Worm (Caenorhabditis elegans): ENCODE measurements around the gene H25K10.2.

DNA sequence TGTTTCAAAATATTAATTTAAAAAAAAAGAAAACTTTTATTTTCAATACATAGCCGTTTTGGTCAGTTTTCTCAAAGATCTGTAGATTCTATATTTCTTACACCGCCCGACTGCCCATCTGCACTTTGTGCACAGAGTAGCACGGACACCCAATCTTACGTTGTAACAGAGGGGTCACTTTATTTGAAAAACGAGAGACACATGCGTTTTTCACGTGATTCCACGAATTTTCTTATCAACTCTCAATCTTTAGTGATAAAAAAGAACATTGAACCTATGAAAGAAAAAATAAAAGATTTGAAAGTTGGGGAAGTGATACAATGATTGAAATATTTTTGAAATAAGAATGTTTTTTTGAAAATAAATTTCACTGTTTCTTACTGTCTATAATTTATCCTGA is 39.5 kb downstream of the H25K10.2 start:
- no peak for TF ChIP-seq Y116A8C.19 (tag; optimal IDR thresholded peaks at IDR 0.05; ENCODE audit: borderline replicate concordance)
- TF ChIP-seq nhr-12 (tag; optimal IDR thresholded peaks at IDR 0.05), result no peak
- TF ChIP-seq nhr-77 (tag; optimal IDR thresholded peaks at IDR 0.05), result no peak
- TF ChIP-seq skn-1 (tag; optimal IDR thresholded peaks at IDR 0.05), result no peak
- TF ChIP-seq fkh-4 (tag; optimal IDR thresholded peaks at IDR 0.05; ENCODE audit: borderline replicate concordance), result no peak
- TF ChIP-seq tbx-2 (tag; optimal IDR thresholded peaks at IDR 0.05), result no peak
- no peak for TF ChIP-seq lin-39 (tag; optimal IDR thresholded peaks at IDR 0.05)

Measured in whole organism, L1 larva.